Fruit fly (Drosophila melanogaster): ENCODE measurements around the gene CG43725.

CG43725 gene

dm6 chr2L:11065106-11065878 is 10.0 kb upstream of the CG43725 start:
- no peak for TF ChIP-seq CG8478 (optimal IDR thresholded peaks at IDR 0.05)
- TF ChIP-seq Dll (optimal IDR thresholded peaks at IDR 0.05), result no peak
- no peak for TF ChIP-seq usp (GFP tag; optimal IDR thresholded peaks at IDR 0.05)
- no peak for TF ChIP-seq EcR (GFP tag; optimal IDR thresholded peaks at IDR 0.05)
- TF ChIP-seq psq (optimal IDR thresholded peaks at IDR 0.05), result no peak
- peak; percentile 42 for TF ChIP-seq pan (optimal IDR thresholded peaks at IDR 0.05)

DNA sequence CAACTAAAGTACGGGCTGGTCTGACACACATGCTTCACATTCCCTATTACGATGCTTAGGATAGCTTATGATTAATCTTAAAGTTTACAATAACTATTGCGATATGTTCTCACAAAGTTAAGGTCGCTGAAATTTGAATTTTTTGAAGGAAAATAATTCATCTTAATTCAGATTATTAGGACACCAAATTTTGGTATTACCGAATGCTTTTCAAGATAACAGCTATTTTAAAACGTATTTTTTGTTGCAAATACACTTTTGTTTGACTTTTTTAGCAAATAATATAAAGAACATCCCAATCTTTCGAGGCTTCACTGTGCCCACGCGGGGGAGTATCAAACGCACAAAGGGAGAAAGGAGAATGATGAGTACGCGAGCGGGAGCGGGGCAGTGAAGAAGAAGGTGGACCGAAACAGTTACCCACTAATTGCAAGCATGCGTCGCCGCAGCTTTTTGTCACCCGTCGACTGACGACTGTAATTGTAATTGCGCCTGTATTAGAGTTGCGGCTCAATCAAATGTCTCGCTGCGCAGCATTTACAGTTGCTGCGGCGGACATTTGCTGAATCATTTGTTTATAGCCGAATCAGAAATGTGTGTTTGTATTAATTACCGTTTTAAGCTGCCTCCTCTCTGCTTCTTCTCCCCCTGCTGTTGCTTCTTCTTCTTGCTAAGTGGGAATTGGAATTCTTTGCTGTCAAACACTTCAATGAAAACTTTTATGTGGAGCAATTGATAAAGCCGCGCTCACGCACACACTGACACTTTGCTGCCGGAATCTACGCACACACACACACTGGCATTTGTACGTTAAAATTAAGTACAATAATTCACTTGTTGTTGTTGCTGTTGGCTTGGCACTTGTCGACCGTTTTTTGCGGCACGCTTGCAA is 9.1 kb upstream of the CG43725 start:
- TF ChIP-seq Dll (optimal IDR thresholded peaks at IDR 0.05) (no peak), EcR (GFP tag; optimal IDR thresholded peaks at IDR 0.05) (no peak), psq (optimal IDR thresholded peaks at IDR 0.05) (no peak), CG8478 (optimal IDR thresholded peaks at IDR 0.05) (no peak), pan (optimal IDR thresholded peaks at IDR 0.05) (no peak), usp (GFP tag; optimal IDR thresholded peaks at IDR 0.05) (no peak)

DNA sequence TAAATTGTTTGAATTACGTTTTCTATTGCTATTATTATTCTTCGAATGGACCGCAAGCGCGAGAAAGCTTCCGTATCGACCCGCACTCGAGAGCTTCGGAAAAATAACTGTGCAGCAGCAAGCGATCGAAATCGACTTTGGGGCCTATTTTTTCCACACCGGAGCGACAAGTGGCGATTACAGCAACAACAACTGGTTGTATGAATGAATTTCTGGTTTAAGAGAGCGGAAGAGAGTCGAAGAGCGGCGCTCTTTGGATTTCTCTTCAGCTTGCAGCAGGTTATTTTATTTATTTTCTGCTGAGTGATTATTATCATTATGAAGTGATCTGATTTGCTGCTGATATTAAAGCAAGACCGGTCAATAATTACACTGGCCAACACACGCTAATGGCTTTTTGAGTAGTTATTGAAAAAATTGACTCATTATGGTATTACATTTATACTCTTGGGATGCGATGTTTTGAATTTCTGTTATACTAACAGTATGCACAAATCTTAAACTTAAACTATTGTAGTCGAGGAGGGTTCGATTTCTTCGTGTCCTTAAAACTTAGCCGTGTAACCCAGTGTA is 8.3 kb upstream of the CG43725 start, which contains the start of gene Samuel:
Gene Samuel, minus strand, starts transcription at position 112 of the 573 bp plus-strand sequence.
- no peak for TF ChIP-seq pan (optimal IDR thresholded peaks at IDR 0.05)

DNA sequence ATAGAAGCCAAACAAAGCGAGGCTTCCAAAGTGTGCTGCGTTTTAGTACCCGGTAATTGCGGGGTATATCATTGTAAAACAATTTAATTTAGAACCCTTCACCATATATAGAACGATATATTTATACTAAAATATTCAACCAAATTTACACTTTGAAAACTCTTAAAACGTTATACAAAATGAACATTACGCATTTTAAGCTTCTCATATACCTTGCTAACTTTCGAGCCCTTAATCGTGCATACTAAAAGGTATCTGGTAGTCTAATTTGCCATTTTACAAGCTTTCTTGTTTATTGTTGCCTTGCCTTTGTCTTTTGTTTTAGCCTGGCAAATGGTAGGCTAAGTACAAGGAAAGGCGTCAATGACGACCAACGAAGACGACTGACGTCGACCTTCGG is 7.3 kb upstream of the CG43725 start:
- TF ChIP-seq usp (GFP tag; optimal IDR thresholded peaks at IDR 0.05), result no peak
- TF ChIP-seq pan (optimal IDR thresholded peaks at IDR 0.05), result peak; percentile 73

DNA sequence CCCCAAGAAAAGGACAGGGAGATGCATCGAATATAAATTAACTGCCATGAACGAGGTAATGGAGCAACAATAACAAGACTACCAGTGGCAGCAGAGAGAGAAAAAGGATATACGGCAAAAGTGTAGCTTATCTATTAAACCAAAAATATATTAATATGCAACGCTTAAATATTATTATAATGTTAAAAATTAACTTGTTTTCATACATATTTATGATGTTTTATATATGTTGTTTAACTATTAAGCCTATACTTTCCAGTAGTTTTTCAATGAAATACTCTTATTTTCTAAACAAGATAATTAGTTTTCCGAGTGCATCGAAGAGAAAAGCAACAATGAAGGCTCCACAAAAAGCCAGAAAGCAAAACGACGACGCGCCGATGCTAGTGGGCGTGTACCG is 6.9 kb upstream of the CG43725 start:
- TF ChIP-seq CG8478 (optimal IDR thresholded peaks at IDR 0.05), result no peak
- no peak for TF ChIP-seq psq (optimal IDR thresholded peaks at IDR 0.05)
- no peak for TF ChIP-seq EcR (GFP tag; optimal IDR thresholded peaks at IDR 0.05)
- no peak for TF ChIP-seq usp (GFP tag; optimal IDR thresholded peaks at IDR 0.05)
- TF ChIP-seq Dll (optimal IDR thresholded peaks at IDR 0.05), result no peak

DNA sequence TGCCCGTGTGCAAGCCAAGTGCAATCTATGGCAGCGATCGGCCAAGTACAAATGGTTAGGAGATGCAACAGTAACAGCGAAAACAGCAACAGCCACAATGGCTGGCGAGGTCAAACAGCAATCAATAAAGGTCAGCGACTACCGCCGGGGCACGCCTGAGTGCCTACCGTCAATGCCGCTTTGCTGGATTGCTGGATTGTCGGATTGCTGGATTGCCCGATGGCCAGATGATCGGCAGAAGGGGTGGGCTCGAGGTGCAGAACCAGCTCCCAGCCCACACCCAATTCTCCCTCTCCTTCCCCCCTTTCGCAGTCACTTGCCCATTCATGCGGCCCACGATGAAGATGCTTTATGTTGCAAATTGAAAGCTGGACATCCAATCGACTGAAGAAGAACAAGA is 6.4 kb upstream of the CG43725 start:
- TF ChIP-seq CG8478 (optimal IDR thresholded peaks at IDR 0.05) (no peak), psq (optimal IDR thresholded peaks at IDR 0.05) (no peak), EcR (GFP tag; optimal IDR thresholded peaks at IDR 0.05) (no peak), pan (optimal IDR thresholded peaks at IDR 0.05) (no peak), usp (GFP tag; optimal IDR thresholded peaks at IDR 0.05) (no peak)

- no peak for TF ChIP-seq psq (optimal IDR thresholded peaks at IDR 0.05)
- TF ChIP-seq usp (GFP tag; optimal IDR thresholded peaks at IDR 0.05), result no peak
- TF ChIP-seq EcR (GFP tag; optimal IDR thresholded peaks at IDR 0.05), result no peak
- no peak for TF ChIP-seq Dll (optimal IDR thresholded peaks at IDR 0.05)
- no peak for TF ChIP-seq pan (optimal IDR thresholded peaks at IDR 0.05)
- no peak for TF ChIP-seq CG8478 (optimal IDR thresholded peaks at IDR 0.05)
These were observed 5.8 kb upstream of the CG43725 start for dm6 chr2L:11069475-11069874.

DNA sequence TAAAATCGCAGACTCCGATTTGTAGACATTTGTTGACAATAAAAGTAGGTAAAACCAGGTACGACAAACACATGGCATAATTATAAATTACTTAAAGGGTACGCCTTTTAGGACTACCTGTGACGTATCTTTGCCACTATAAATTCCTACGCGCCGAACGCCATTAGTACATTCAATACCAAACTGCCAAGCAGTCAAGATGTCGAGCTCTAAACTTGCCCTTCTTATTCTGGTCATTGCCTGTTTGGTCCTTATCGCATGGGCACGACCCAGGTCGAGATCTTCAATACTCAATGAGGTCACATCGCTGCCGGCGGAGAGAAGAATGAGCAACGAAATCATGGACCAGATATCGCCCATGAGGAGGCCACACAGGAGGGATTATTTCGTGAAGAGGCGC is 4.5 kb upstream of the CG43725 start, which contains the start of gene CG14915:
Gene CG14915, plus strand, starts transcription at position 166 of the 400 bp plus-strand sequence.
- no peak for TF ChIP-seq Dll (optimal IDR thresholded peaks at IDR 0.05)
- TF ChIP-seq usp (GFP tag; optimal IDR thresholded peaks at IDR 0.05), result no peak
- no peak for TF ChIP-seq EcR (GFP tag; optimal IDR thresholded peaks at IDR 0.05)
- no peak for TF ChIP-seq CG8478 (optimal IDR thresholded peaks at IDR 0.05)
- no peak for TF ChIP-seq pan (optimal IDR thresholded peaks at IDR 0.05)
- TF ChIP-seq psq (optimal IDR thresholded peaks at IDR 0.05), result no peak

- TF ChIP-seq EcR (GFP tag; optimal IDR thresholded peaks at IDR 0.05) (peak in 1 of 2 experiments; percentile 39), pan (optimal IDR thresholded peaks at IDR 0.05) (peak; percentile 75), CG8478 (optimal IDR thresholded peaks at IDR 0.05) (no peak), psq (optimal IDR thresholded peaks at IDR 0.05) (no peak)
These were observed 3.1 kb upstream of the CG43725 start for dm6 chr2L:11072250-11072649.

DNA sequence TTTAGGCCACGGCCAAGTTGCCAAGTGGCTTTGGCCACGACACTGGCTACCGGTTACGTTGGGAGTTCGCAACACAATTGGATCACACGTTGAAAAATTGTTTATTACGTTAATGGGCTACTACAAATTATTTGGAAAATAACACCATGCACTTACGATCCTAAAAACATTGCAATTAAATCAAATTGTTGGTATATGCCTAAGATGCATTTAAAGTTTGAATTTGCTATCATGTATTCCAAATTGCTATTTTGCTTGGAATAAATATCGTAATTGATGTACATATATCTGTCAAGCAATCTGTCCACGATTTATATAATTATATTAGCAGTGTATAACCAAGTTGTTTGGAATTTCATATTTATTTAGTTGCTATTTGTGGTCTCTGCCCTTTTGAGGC is 2.4 kb upstream of the CG43725 start:
- no peak for TF ChIP-seq Dll (optimal IDR thresholded peaks at IDR 0.05)
- TF ChIP-seq usp (GFP tag; optimal IDR thresholded peaks at IDR 0.05), result no peak
- TF ChIP-seq psq (optimal IDR thresholded peaks at IDR 0.05), result no peak

DNA sequence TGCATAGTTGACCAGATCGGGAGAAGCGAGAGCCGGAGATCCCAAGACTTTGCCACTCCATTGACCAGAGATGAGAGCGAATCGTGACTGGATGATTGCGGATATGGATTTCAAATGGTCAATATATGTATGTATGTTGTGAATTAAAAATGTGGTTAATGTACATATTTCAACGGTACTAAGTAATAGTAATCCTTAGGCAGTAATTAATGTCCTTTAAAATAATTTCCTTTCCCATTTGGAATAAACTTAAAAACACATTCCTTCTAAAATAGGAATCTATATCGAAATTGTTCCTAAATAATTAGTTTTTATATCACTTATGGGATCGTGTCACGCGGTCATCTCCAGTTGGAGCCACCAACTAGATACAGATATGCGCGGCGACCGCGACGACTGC is 1.4 kb upstream of the CG43725 start:
- TF ChIP-seq usp (GFP tag; optimal IDR thresholded peaks at IDR 0.05), result no peak
- TF ChIP-seq EcR (GFP tag; optimal IDR thresholded peaks at IDR 0.05), result no peak

dm6 chr2L:11081337-11081736 is 6.0 kb downstream of the CG43725 start, which contains the start of gene AstC:
Gene AstC, minus strand, starts transcription at chr2L:11081399.
- TF ChIP-seq Dll (optimal IDR thresholded peaks at IDR 0.05), result no peak
- no peak for TF ChIP-seq EcR (GFP tag; optimal IDR thresholded peaks at IDR 0.05)
- no peak for TF ChIP-seq CG8478 (optimal IDR thresholded peaks at IDR 0.05)
- no peak for TF ChIP-seq pan (optimal IDR thresholded peaks at IDR 0.05)
- TF ChIP-seq psq (optimal IDR thresholded peaks at IDR 0.05), result no peak
- TF ChIP-seq usp (GFP tag; optimal IDR thresholded peaks at IDR 0.05), result no peak
